Worm (Caenorhabditis elegans) whole organism, dauer: ENCODE measurements around the gene nhr-183.

Source experiments
- unc-62 ChIP-seq: sonication (generic microtip); optimal IDR thresholded peaks from 2 replicates; lab custom pipeline; 2017; ENCODE audit warnings: missing biosample characterization, missing genetic modification reagents, missing genetic modification characterization

nhr-183 gene

ce11 chrV:2225130-2225529 is 39.3 kb downstream of the nhr-183 start, which contains the start of gene nhr-103:
Gene nhr-103 (plus strand): TSS chrV:2225430.
- TF ChIP-seq unc-62 (GFP tag; lab: Kevin White, UChicago) = no peak

DNA sequence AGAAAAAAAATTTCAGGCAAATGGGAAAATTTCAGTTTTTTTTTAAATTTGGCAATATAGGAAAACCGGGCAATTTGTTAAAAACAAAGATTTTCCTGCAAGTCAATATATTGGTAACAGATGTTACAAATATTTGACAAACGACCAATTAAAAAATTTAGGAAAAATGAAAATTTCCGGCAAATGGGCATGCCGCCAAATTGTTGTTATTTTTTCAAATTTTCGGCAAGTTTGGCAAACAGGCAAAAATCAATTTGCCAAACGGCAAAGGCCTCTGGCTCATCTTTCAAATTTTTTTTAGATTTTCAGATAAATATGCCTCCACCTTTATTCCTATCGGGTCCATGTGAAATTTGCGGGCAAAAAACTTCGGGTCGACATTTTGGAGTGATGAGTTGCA is 42.7 kb downstream of the nhr-183 start, which contains the start of gene nhr-128:
TSS of gene nhr-128 (plus strand) at position 301 of the 400 bp plus-strand sequence.
- TF ChIP-seq unc-62 (GFP tag; lab: Kevin White, UChicago) = no peak

DNA sequence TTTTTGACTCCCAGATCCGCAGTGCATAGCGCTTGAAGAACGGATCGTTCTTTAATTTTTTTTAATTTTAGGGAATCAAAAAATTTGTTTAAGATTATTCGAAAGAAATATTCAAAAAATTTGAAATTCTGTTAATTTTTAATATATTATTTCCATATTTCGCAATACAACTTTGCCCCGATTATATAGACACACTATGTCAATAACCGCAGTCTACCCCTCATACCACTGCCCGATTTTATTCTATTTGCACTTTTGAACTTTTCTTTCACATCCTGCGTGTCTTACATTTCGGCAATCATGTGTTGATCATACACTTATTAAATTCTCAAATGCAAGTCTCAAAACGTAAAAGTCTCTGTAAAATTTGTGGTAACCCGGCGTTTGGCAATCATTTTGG is 45.6 kb downstream of the nhr-183 start, which contains the start of gene nhr-56:
TSS of gene nhr-56 (plus strand) at position 202 of the 400 bp plus-strand sequence.
- no peak for TF ChIP-seq unc-62 (GFP tag; lab: Kevin White, UChicago)

DNA sequence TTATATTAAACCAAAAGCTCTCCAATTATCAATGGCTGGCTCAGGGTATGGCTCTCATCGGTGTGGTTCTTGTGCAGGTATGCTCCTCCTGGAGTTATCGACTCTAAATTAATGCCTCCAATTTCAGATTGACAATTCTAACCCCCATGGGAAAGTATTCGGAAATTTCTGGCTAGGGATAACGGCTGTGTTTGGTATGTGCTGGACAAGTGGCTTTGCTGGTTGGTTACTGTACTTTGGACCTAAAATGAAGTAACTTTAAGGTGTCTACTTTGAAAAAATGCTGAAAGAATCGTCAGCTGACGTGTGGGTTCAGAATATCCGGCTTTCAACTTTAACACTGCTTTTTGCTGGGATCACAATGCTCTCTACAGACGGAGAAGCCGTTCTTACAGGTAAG is 47.5 kb downstream of the nhr-183 start:
- no peak for TF ChIP-seq unc-62 (GFP tag; lab: Kevin White, UChicago)

DNA sequence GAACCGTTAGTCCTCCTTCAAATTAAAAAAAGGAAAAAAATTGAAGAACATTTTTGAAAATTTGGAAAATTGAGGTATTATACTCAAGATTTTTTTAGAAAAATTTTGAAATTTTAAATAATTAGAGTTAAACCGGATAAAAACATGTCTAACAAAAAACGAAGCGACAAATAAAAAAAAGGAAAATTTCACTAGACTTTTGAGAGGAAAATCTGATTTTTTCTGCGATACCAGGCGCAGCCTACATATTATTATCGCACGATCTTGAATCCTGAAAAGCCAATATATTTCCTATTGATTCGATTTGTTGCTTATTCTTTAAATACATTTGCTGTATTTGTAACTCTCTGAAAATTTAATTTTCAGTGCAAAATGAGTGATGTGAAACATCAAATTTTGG is 49.1 kb downstream of the nhr-183 start, which contains the start of gene nstp-8:
TSS of gene nstp-8 (plus strand) at position 301 of the 400 bp plus-strand sequence.
- no peak for TF ChIP-seq unc-62 (GFP tag; lab: Kevin White, UChicago)

ce11 chrV:2214428-2215038 is 49.9 kb downstream of the nhr-183 start, which contains the start of gene nhr-184:
Gene nhr-184 (minus strand): TSS chrV:2214478.
- no peak for TF ChIP-seq unc-62 (GFP tag; lab: Kevin White, UChicago)
